Fruit fly (Drosophila melanogaster): ENCODE data around the gene CG1578.

CG1578 gene

dm6 chrX:11792415-11793328, 23.7 kb downstream of the CG1578 start, which contains the start of gene CkIIbeta (continued):
- TF ChIP-seq Ets97D (GFP tag; optimal IDR thresholded peaks at IDR 0.05) (peak; percentile 85), tin (GFP tag; optimal IDR thresholded peaks at IDR 0.05) (peak; percentile 61), cas (GFP tag; IDR thresholded peaks at IDR 0.05) (no peak), CG6813 (GFP tag; optimal IDR thresholded peaks at IDR 0.05) (no peak), Lhr (GFP tag; optimal IDR thresholded peaks at IDR 0.05) (peak; percentile 74), Sry-δ (GFP tag; optimal IDR thresholded peaks at IDR 0.05) (peak; percentile 98), Rfx (GFP tag; IDR thresholded peaks at IDR 0.05) (peak; percentile 69), NfI (GFP tag; optimal IDR thresholded peaks at IDR 0.05) (peak; percentile 35), al (GFP tag; IDR thresholded peaks at IDR 0.05) (peak; percentile 49; the same call in 1 of the 2 replicates), CG9437 (GFP tag; optimal IDR thresholded peaks at IDR 0.05) (peak; percentile 0), nmo (GFP tag; optimal IDR thresholded peaks at IDR 0.05) (peak; percentile 77), Neu2 (GFP tag; optimal IDR thresholded peaks at IDR 0.05; ENCODE audit: borderline replicate concordance) (no peak), Lpt (GFP tag; optimal IDR thresholded peaks at IDR 0.05) (no peak), nerfin-1 (tag; optimal IDR thresholded peaks at IDR 0.05) (peak; percentile 53), CG18599 (GFP tag; optimal IDR thresholded peaks at IDR 0.05) (peak; percentile 46), CG4730 (GFP tag; IDR thresholded peaks at IDR 0.05) (no peak), grn (GFP tag; optimal IDR thresholded peaks at IDR 0.05) (peak; percentile 92), Meics (GFP tag; optimal IDR thresholded peaks at IDR 0.05) (peak; percentile 13), CG2678 (tag; optimal IDR thresholded peaks at IDR 0.05) (peak; percentile 4), CG2712 (tag; optimal IDR thresholded peaks at IDR 0.05) (peak; percentile 42), crol (GFP tag; IDR thresholded peaks at IDR 0.05) (peak; percentile 30; the same call in 1 of the 2 replicates), CG5180 (GFP tag; optimal IDR thresholded peaks at IDR 0.05) (no peak), maf-S (GFP tag; optimal IDR thresholded peaks at IDR 0.05) (peak; percentile 20), Dll (GFP tag; IDR thresholded peaks at IDR 0.05; ENCODE audit: partially characterized antibody) (peak; percentile 93), CG14441 (GFP tag; IDR thresholded peaks at IDR 0.05) (peak; percentile 30; the same call in 1 of the 2 replicates), stc (GFP tag; IDR thresholded peaks at IDR 0.05) (no peak), p53 (GFP tag; optimal IDR thresholded peaks at IDR 0.05) (peak; percentile 35), Nf-YC (tag; optimal IDR thresholded peaks at IDR 0.05) (peak; percentile 42), Usf (GFP tag; optimal IDR thresholded peaks at IDR 0.05) (no peak), CG15514 (GFP tag; optimal IDR thresholded peaks at IDR 0.05) (peak; percentile 74), fu2 (GFP tag; optimal IDR thresholded peaks at IDR 0.05) (peak; percentile 62), CG4282 (GFP tag; optimal IDR thresholded peaks at IDR 0.05) (peak; percentile 13), Hr3 (GFP tag; optimal IDR thresholded peaks at IDR 0.05) (peak; percentile 0), Scr (GFP tag; IDR thresholded peaks at IDR 0.05; ENCODE audit: partially characterized antibody) (peak; percentile 95), Pdp1 (GFP tag; optimal IDR thresholded peaks at IDR 0.05) (peak; percentile 49 to 54), Optix (GFP tag; IDR thresholded peaks at IDR 0.05) (no peak), CG33557 (GFP tag; optimal IDR thresholded peaks at IDR 0.05) (no peak), Dref (GFP tag; IDR thresholded peaks at IDR 0.05) (peak; percentile 90), CG11504 (tag; optimal IDR thresholded peaks at IDR 0.05) (no peak), CG30020 (tag; optimal IDR thresholded peaks at IDR 0.05) (peak; percentile 44), CG7745 (tag; optimal IDR thresholded peaks at IDR 0.05) (no peak), Dp (GFP tag; optimal IDR thresholded peaks at IDR 0.05) (peak; percentile 67), CG5953 (GFP tag; IDR thresholded peaks at IDR 0.05) (no peak), ap (GFP tag; IDR thresholded peaks at IDR 0.05) (0 out of 2 replicates have a peak, but pooled peaks have one; percentile 17), kay (GFP tag; optimal IDR thresholded peaks at IDR 0.05) (no peak), CG12155 (GFP tag; optimal IDR thresholded peaks at IDR 0.05) (peak; percentile 44), CG10267 (tag; optimal IDR thresholded peaks at IDR 0.05) (peak; percentile 96), ro (GFP tag; IDR thresholded peaks at IDR 0.05) (no peak)

All from whole organism, embryonic.